Worm (Caenorhabditis elegans): Measurements from ENCODE around the gene mec-9.
A peak's percentile ranks its signal among the peaks of the same experiment; 100 is the strongest.

The mec-9 gene

DNA sequence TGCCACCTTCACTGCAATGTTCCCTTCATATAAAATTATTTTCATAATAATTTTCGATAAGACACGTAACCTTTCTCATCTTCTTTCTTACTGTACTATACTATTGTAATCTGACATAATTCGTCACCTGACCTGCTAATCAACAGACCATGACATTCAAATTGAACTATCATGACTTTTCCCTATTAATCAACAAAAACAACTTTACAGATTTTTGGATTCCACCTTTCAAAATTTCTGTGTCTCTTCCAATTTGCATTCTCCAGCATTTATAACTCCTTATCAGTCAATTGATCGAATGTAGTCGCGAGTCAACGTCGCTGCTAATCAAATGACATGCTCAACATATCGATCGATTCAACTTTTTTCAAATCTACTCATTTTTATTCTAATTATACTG, 25.3 kb downstream of the mec-9 start, which contains the start of gene fshr-1 (continued):
- TF ChIP-seq sdz-12 (GFP tag; optimal IDR thresholded peaks at IDR 0.05) (no peak), hif-1 (tag; optimal IDR thresholded peaks at IDR 0.05) (peak in 1 of 2 experiments; percentile 30), mxl-2 (GFP tag; conservative IDR thresholded peaks at IDR 0.05) (no peak), saeg-2 (GFP tag; IDR thresholded peaks at IDR 0.05) (no peak), dpl-1 (GFP tag; optimal IDR thresholded peaks at IDR 0.05) (no peak), nhr-77 (tag; optimal IDR thresholded peaks at IDR 0.05) (peak; percentile 21), hlh-11 (tag; optimal IDR thresholded peaks at IDR 0.05) (peak; percentile 67), dmd-9 (GFP tag; IDR thresholded peaks at IDR 0.05) (no peak), madf-5 (GFP tag; IDR thresholded peaks at IDR 0.05) (no peak), egl-27 (tag; optimal IDR thresholded peaks at IDR 0.05) (no peak), spr-1 (tag; optimal IDR thresholded peaks at IDR 0.05) (no peak), lim-7 (GFP tag; IDR thresholded peaks at IDR 0.05) (no peak), lin-39 (tag; optimal IDR thresholded peaks at IDR 0.05) (no peak), daf-12 (tag; optimal IDR thresholded peaks at IDR 0.05) (no peak), ztf-11 (tag; optimal IDR thresholded peaks at IDR 0.05) (no peak), unc-62 (GFP tag; optimal IDR thresholded peaks at IDR 0.05 in 1 of 2) (no peak), unc-62 (tag; optimal IDR thresholded peaks at IDR 0.05) (no peak), nhr-41 (GFP tag; IDR thresholded peaks at IDR 0.05) (no peak), ceh-20 (GFP tag; IDR thresholded peaks at IDR 0.05) (no peak), unc-130 (GFP tag; optimal IDR thresholded peaks at IDR 0.05) (no peak), nhr-111 (GFP tag; optimal IDR thresholded peaks at IDR 0.05) (no peak), unc-39 (tag; optimal IDR thresholded peaks at IDR 0.05) (no peak), lin-1 (GFP tag; IDR thresholded peaks at IDR 0.05) (no peak), zfp-3 (GFP tag; conservative IDR thresholded peaks at IDR 0.05) (no peak), set-16 (GFP tag; IDR thresholded peaks at IDR 0.05) (no peak), cey-2 (tag; optimal IDR thresholded peaks at IDR 0.05; ENCODE audit: borderline replicate concordance, insufficient read depth) (no peak), ces-1 (GFP tag; optimal IDR thresholded peaks at IDR 0.05) (no peak), ZK337.2 (GFP tag; IDR thresholded peaks at IDR 0.05) (no peak), zag-1 (tag; optimal IDR thresholded peaks at IDR 0.05) (no peak), dmd-6 (GFP tag; IDR thresholded peaks at IDR 0.05) (peak; percentile 27), fkh-10 (GFP tag; optimal IDR thresholded peaks at IDR 0.05) (no peak), Y75B8A.6 (GFP tag; IDR thresholded peaks at IDR 0.05) (no peak)

DNA sequence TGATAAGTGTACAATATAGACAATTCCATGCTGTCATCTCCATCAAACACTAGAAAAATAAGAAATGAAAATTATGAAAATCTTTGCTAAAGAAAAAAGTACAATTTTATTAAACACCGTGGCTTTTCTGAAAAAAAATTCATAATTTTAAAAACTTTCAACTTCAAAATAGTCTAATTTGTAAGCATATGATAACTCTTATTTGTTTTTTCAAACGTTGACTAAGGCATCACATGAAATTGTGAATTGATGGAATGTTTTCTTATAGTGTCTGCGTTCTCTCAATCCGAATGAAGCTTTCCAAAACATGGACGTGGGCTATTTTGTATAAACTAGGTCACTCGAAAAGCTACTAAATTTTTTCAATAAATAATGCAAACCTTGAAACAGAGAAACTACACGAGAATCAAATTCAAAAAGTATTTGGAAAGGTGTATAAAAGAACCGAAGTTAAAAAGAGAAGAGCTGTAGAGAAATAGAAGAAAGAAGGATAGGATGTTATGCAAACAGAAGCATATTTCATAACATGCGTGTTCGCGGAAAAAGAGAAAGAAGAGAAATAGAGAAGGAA, 28.9 kb downstream of the mec-9 start, which contains the start of gene clp-9:
TSS of gene clp-9 (minus strand) at position 51 of the 571 bp plus-strand sequence.
- TF ChIP-seq fkh-10 (GFP tag; optimal IDR thresholded peaks at IDR 0.05) (no peak), ztf-11 (tag; optimal IDR thresholded peaks at IDR 0.05) (no peak), unc-62 (GFP tag; optimal IDR thresholded peaks at IDR 0.05 in 1 of 2) (peak in 1 of 2 experiments; percentile 92), unc-62 (tag; optimal IDR thresholded peaks at IDR 0.05) (no peak), mep-1 (tag; optimal IDR thresholded peaks at IDR 0.05) (no peak), Y48G9A.11 (GFP tag; IDR thresholded peaks at IDR 0.05) (no peak), lin-29 (GFP tag; IDR thresholded peaks at IDR 0.05) (no peak)

DNA sequence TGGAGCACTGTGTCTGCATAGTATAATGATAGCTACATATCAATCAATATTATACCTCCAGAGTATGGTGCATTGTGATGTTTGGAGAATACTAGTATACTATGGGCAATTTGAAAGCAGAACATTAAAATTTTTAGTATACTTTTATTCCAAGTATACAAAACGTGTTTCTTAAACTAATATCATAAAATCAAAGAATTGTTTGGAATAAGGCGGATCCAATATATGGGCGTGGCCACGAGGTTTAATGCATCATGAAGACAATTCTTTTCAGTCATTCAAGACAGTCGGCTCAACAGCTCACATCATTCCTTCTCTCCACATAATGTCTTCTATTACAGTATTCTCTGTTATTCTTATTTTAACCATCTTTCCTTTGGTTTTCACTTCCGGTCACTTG, 35.1 kb downstream of the mec-9 start, which contains the start of gene sdz-31:
TSS of gene sdz-31 (plus strand) at position 301 of the 400 bp plus-strand sequence.
- TF ChIP-seq php-3 (GFP tag; IDR thresholded peaks at IDR 0.05), result no peak
- TF ChIP-seq nhr-42 (GFP tag; IDR thresholded peaks at IDR 0.05), result no peak
- TF ChIP-seq F10B5.3 (tag; optimal IDR thresholded peaks at IDR 0.05), result no peak
- no peak for TF ChIP-seq nhr-102 (tag; optimal IDR thresholded peaks at IDR 0.05)
- no peak for TF ChIP-seq tra-1 (GFP tag; IDR thresholded peaks at IDR 0.05)
- TF ChIP-seq arid-1 (GFP tag; conservative IDR thresholded peaks at IDR 0.05), result no peak
- TF ChIP-seq cey-2 (tag; optimal IDR thresholded peaks at IDR 0.05; ENCODE audit: borderline replicate concordance, insufficient read depth), result no peak
- TF ChIP-seq madf-9 (GFP tag; conservative IDR thresholded peaks at IDR 0.05), result no peak
- no peak for TF ChIP-seq F26F4.8 (GFP tag; conservative IDR thresholded peaks at IDR 0.05)
- no peak for TF ChIP-seq fkh-10 (GFP tag; optimal IDR thresholded peaks at IDR 0.05)
- TF ChIP-seq nhr-28 (tag; optimal IDR thresholded peaks at IDR 0.05), result no peak
- no peak for TF ChIP-seq Y5F2A.4 (GFP tag; optimal IDR thresholded peaks at IDR 0.05)
- TF ChIP-seq mep-1 (tag; optimal IDR thresholded peaks at IDR 0.05), result no peak
- no peak for TF ChIP-seq lin-38 (GFP tag; IDR thresholded peaks at IDR 0.05)
- no peak for TF ChIP-seq mxl-3 (GFP tag; optimal IDR thresholded peaks at IDR 0.05)

Data from whole organism, L4 larva.